Worm (Caenorhabditis elegans) whole organism, L1 larva: ENCODE results near the gene B0365.9.
A peak's percentile ranks its signal among the peaks of the same experiment; 100 is the strongest.

Source experiments
- C04F5.9 ChIP-seq: sonication (generic microtip); optimal IDR thresholded peaks from 2 replicates; lab custom pipeline; 2016; ENCODE audit warnings: missing genetic modification characterization, missing compliant biosample characterization
- C16A3.4 ChIP-seq: fragments of 150-350 bp; optimal IDR thresholded peaks from 2 replicates; lab custom pipeline; 2014; ENCODE audit warnings: missing biosample characterization, missing genetic modification characterization
- aha-1 ChIP-seq: fragments of 150-350 bp; optimal IDR thresholded peaks from 2 replicates; lab custom pipeline; 2014; ENCODE audit warnings: missing biosample characterization, missing genetic modification characterization
- aly-2 ChIP-seq: fragments of 150-350 bp; optimal IDR thresholded peaks from 2 replicates; lab custom pipeline; 2014; ENCODE audit warnings: missing biosample characterization, missing genetic modification characterization
- blmp-1 ChIP-seq: fragments of 150-350 bp; optimal IDR thresholded peaks from 2 replicates; lab custom pipeline; 2014; ENCODE audit warnings: missing biosample characterization, missing genetic modification characterization
- ceh-63 ChIP-seq: fragments of 200-800 bp; sonication (Bioruptor generic); optimal IDR thresholded peaks from 2 replicates; lab custom pipeline; 2018; ENCODE audit warnings: mild to moderate bottlenecking, missing genetic modification characterization, missing compliant biosample characterization
- ceh-8 ChIP-seq: fragments of 200-800 bp; sonication (Bioruptor generic); optimal IDR thresholded peaks from 2 replicates; lab custom pipeline; 2018; ENCODE audit warnings: mild to moderate bottlenecking, missing genetic modification characterization, moderate library complexity, missing compliant biosample characterization
- ceh-82 ChIP-seq, 3 experiments: fragments of 150-350 bp in 1 of 3; sonication (generic microtip) in 2 of 3; optimal IDR thresholded peaks; 2 replicates each; lab custom pipeline; 2014 to 2017; ENCODE audit warnings: missing biosample characterization in 3 of 3, missing genetic modification characterization in 3 of 3
- ceh-88 ChIP-seq: fragments of 200-800 bp; sonication (Bioruptor generic); IDR thresholded peaks from 2 replicates; pipeline ENCODE4 v1.3.6; 2022; ENCODE audit warnings: missing genetic modification characterization, missing compliant biosample characterization
- ces-1 ChIP-seq: fragments of 150-350 bp; optimal IDR thresholded peaks from 2 replicates; lab custom pipeline; 2014; ENCODE audit warnings: missing biosample characterization, missing genetic modification reagents, missing genetic modification characterization
- dpl-1 ChIP-seq, 3 experiments: fragments of 150-350 bp in 2 of 3; sonication (generic microtip) in 1 of 3; optimal IDR thresholded peaks; 2 replicates each; lab custom pipeline; 2014 to 2017; ENCODE audit warnings: missing biosample characterization in 3 of 3, missing genetic modification characterization in 3 of 3, missing genetic modification reagents in 3 of 3
- dsc-1 ChIP-seq: sonication (generic microtip); optimal IDR thresholded peaks from 2 replicates; lab custom pipeline; 2016; ENCODE audit warnings: mild to moderate bottlenecking, missing genetic modification characterization, missing compliant biosample characterization
- efl-1 ChIP-seq, 4 experiments: fragments of 150-350 bp; optimal IDR thresholded peaks in 3 of 4; peaks in 1 of 4; 1 replicate in 1 of 4; 2 replicates in 3 of 4; lab custom pipeline; 2014; ENCODE audit warnings: missing biosample characterization in 2 of 4, missing genetic modification characterization in 2 of 4, missing genetic modification reagents in 2 of 4
- ets-5 ChIP-seq: fragments of 200-800 bp; sonication (Bioruptor generic); IDR thresholded peaks from 2 replicates; pipeline ENCODE4 v1.3.6; 2022; ENCODE audit warnings: missing genetic modification characterization, missing compliant biosample characterization
- fkh-10 ChIP-seq: sonication (generic microtip); optimal IDR thresholded peaks from 2 replicates; lab custom pipeline; 2017; ENCODE audit warnings: missing biosample characterization, missing genetic modification reagents, missing genetic modification characterization
- fkh-4 ChIP-seq: sonication (generic microtip); optimal IDR thresholded peaks from 2 replicates; lab custom pipeline; 2016; ENCODE audit warnings: missing compliant biosample characterization, missing genetic modification characterization, borderline replicate concordance
- fkh-8 ChIP-seq: sonication (generic microtip); optimal IDR thresholded peaks from 2 replicates; lab custom pipeline; 2016; ENCODE audit warnings: mild to moderate bottlenecking, missing genetic modification characterization, missing compliant biosample characterization
- fos-1 ChIP-seq: fragments of 150-350 bp; optimal IDR thresholded peaks from 2 replicates; lab custom pipeline; 2014; ENCODE audit warnings: missing biosample characterization, missing genetic modification characterization
- hlh-17 ChIP-seq: fragments of 200-800 bp; sonication (Bioruptor generic); optimal IDR thresholded peaks from 2 replicates; lab custom pipeline; 2018; ENCODE audit warnings: missing genetic modification characterization, mild to moderate bottlenecking, missing compliant biosample characterization, moderate library complexity, borderline replicate concordance
- hpl-2 ChIP-seq: fragments of 150-350 bp; optimal IDR thresholded peaks from 2 replicates; lab custom pipeline; 2014; ENCODE audit warnings: missing biosample characterization, missing genetic modification reagents, missing genetic modification characterization
- jun-1 ChIP-seq: fragments of 150-350 bp; optimal IDR thresholded peaks from 2 replicates; lab custom pipeline; 2014; ENCODE audit warnings: missing biosample characterization, missing genetic modification reagents, missing genetic modification characterization
- lin-14 ChIP-seq: fragments of 200-800 bp; sonication (Bioruptor generic); optimal IDR thresholded peaks from 2 replicates; lab custom pipeline; 2018; ENCODE audit warnings: mild to moderate bottlenecking, missing genetic modification characterization, moderate library complexity, missing compliant biosample characterization
- lin-15B ChIP-seq: fragments of 150-350 bp; sonication (generic microtip); optimal IDR thresholded peaks from 3 replicates; lab custom pipeline; 2014; ENCODE audit warnings: missing biosample characterization, missing genetic modification characterization
- mdl-1 ChIP-seq, 2 experiments: fragments of 150-350 bp; optimal IDR thresholded peaks; 2 replicates each; lab custom pipeline; 2014 to 2017; ENCODE audit warnings: missing biosample characterization in 2 of 2, missing genetic modification characterization in 2 of 2, inconsistent platforms in 1 of 2
- nhr-12 ChIP-seq: sonication (generic microtip); optimal IDR thresholded peaks from 2 replicates; lab custom pipeline; 2017; ENCODE audit warnings: missing biosample characterization, missing genetic modification characterization
- nhr-19 ChIP-seq: fragments of 200-800 bp; sonication (Bioruptor generic); conservative IDR thresholded peaks from 2 replicates; pipeline ENCODE4 v1.3.6; 2022; ENCODE audit warnings: missing genetic modification characterization, missing compliant biosample characterization
- nhr-237 ChIP-seq: fragments of 150-350 bp; optimal IDR thresholded peaks from 2 replicates; lab custom pipeline; 2014; ENCODE audit warnings: missing biosample characterization, missing genetic modification characterization
- nhr-47 ChIP-seq: sonication (generic microtip); optimal IDR thresholded peaks from 2 replicates; lab custom pipeline; 2016; ENCODE audit warnings: mild to moderate bottlenecking, missing genetic modification characterization, moderate library complexity, missing compliant biosample characterization
- nhr-71 ChIP-seq: sonication (generic microtip); optimal IDR thresholded peaks from 2 replicates; lab custom pipeline; 2016; ENCODE audit warnings: mild to moderate bottlenecking, missing genetic modification characterization, moderate library complexity, missing compliant biosample characterization
- nhr-76 ChIP-seq: sonication (generic microtip); optimal IDR thresholded peaks from 2 replicates; lab custom pipeline; 2017; ENCODE audit warnings: missing biosample characterization, missing genetic modification characterization
- nhr-77 ChIP-seq: fragments of 150-350 bp; optimal IDR thresholded peaks from 2 replicates; lab custom pipeline; 2014; ENCODE audit warnings: missing biosample characterization, missing genetic modification characterization
- nhr-85 ChIP-seq: sonication (generic microtip); peaks from one replicate; lab custom pipeline; 2016; ENCODE audit warnings: missing genetic modification characterization, inconsistent platforms, missing compliant biosample characterization
- pag-3 ChIP-seq: sonication (generic microtip); optimal IDR thresholded peaks from 2 replicates; lab custom pipeline; 2017; ENCODE audit warnings: missing genetic modification characterization, mild to moderate bottlenecking, missing compliant biosample characterization, antibody characterized with exemption, borderline replicate concordance; ENCODE audit not compliant: insufficient read depth
- pax-3 ChIP-seq: fragments of 200-800 bp; sonication (Bioruptor generic); optimal IDR thresholded peaks from 2 replicates; lab custom pipeline; 2018; ENCODE audit warnings: mild to moderate bottlenecking, missing genetic modification characterization, moderate library complexity, missing compliant biosample characterization
- sox-4 ChIP-seq: sonication (generic microtip); optimal IDR thresholded peaks from 2 replicates; lab custom pipeline; 2016; ENCODE audit warnings: missing genetic modification characterization, missing compliant biosample characterization
- tlp-1 ChIP-seq: fragments of 150-350 bp; optimal IDR thresholded peaks from 2 replicates; lab custom pipeline; 2014; ENCODE audit warnings: missing biosample characterization, missing genetic modification characterization
- unc-130 ChIP-seq: fragments of 150-350 bp; optimal IDR thresholded peaks from 2 replicates; lab custom pipeline; 2017; ENCODE audit warnings: missing biosample characterization, missing genetic modification characterization, inconsistent platforms
- unc-62 ChIP-seq: fragments of 150-350 bp; optimal IDR thresholded peaks from 2 replicates; lab custom pipeline; 2014; ENCODE audit warnings: missing biosample characterization, missing genetic modification reagents, missing genetic modification characterization
- zag-1 ChIP-seq: fragments of 150-350 bp; optimal IDR thresholded peaks from 2 replicates; lab custom pipeline; 2014; ENCODE audit warnings: missing biosample characterization, missing genetic modification characterization
- zip-4 ChIP-seq: fragments of 200-800 bp; sonication (Bioruptor generic); optimal IDR thresholded peaks from 2 replicates; lab custom pipeline; 2018; ENCODE audit warnings: mild to moderate bottlenecking, missing genetic modification characterization, moderate library complexity, missing compliant biosample characterization
- ztf-11 ChIP-seq, 2 experiments: sonication (generic microtip); optimal IDR thresholded peaks; 2 replicates each; lab custom pipeline; 2016 to 2017; ENCODE audit warnings: missing genetic modification characterization in 2 of 2, missing biosample characterization in 1 of 2, missing compliant biosample characterization in 1 of 2

B0365.9 gene

DNA sequence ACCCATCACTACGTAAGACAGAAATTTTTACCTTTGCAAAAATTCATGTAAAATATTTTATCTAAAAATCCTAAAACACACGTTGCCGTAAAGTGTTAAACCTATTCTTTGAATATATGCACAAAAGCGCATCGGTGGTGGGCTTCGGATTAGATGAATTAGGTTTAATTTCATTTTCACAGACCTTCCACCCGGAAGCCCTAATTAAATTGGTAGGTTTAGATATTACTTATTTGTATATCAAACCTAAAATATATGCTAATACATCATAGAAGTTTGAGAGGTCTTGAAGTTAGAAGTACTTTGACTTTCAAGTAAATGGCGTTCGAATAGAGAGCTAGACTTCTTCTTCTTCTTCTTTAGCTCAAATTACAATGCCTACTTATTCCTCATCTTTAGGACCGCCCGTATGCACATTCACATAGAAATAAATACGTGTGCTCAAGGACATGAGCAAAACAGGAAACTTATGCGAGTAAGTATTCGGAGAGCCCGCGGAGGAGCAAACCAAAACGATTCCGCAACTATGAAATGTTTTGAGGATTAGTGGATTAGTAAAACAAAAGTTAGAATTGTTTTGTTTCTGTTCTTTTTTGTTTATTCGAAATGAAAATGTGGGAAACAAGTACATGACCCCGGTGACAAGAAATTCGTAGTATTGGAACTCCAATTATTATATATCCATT lies 18.7 kb downstream of the B0365.9 start:
- no peak for TF ChIP-seq C16A3.4 (tag; lab: Kevin White, UChicago)
- no peak for TF ChIP-seq fos-1 (tag; lab: Kevin White, UChicago)
- no peak for TF ChIP-seq nhr-77 (tag; lab: Kevin White, UChicago)
- TF ChIP-seq lin-14 (GFP tag; lab: Kevin White, UChicago), result peak; percentile 37
- TF ChIP-seq, all 84 proteins: peak for 1

- peak; percentile 8 for TF ChIP-seq lin-14 (GFP tag; lab: Kevin White, UChicago)
- no peak for TF ChIP-seq nhr-47 (tag; lab: Kevin White, UChicago)
- peak; percentile 12 for TF ChIP-seq ces-1
- no peak for TF ChIP-seq zag-1 (tag; lab: Kevin White, UChicago)
- TF ChIP-seq lin-15B (tag; lab: Kevin White, UChicago), result no peak
- peak; percentile 10 for TF ChIP-seq fkh-10 (GFP tag; lab: Kevin White, UChicago)
These were observed 20.3 kb downstream of the B0365.9 start for ce11 chrV:13112937-13113497.

DNA sequence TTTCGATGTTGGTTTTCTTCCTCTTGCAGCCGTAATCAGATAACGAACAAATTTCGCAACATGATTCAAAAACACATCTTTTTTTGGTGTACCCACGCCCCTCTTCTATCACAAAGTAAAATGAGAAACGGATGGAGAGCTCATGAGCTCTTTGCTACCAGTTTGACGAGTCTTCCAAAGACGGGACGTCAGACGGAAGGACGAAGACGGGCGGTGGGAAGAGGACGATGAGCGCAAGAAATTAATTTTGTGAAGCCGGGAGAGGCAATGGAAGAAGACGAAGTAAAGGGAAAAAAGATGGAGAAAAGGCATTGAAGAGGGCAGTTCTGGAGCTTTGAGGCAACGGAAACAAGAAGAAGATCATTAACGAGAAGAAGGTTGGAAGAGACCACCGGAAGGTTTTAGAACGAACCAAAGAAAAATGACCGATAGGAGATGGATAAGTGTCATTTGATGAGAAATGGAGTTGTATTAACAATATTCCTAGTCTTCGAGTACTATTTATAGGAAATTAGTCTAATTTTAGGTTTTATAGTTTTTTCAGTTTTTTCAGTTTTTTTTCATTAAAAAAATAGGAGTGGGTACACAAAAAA lies 21.7 kb downstream of the B0365.9 start:
- TF ChIP-seq unc-62, result no peak
- peak in 1 of 3 experiments; percentile 12 for TF ChIP-seq ceh-82 (tag; optimal IDR thresholded peaks at IDR 0.05; lab: Kevin White, UChicago)
- no peak for TF ChIP-seq hlh-17
- TF ChIP-seq lin-14 (GFP tag; lab: Kevin White, UChicago), result peak; percentile 69
- no peak for TF ChIP-seq dpl-1 (GFP tag; optimal IDR thresholded peaks at IDR 0.05; lab: Kevin White, UChicago)

DNA sequence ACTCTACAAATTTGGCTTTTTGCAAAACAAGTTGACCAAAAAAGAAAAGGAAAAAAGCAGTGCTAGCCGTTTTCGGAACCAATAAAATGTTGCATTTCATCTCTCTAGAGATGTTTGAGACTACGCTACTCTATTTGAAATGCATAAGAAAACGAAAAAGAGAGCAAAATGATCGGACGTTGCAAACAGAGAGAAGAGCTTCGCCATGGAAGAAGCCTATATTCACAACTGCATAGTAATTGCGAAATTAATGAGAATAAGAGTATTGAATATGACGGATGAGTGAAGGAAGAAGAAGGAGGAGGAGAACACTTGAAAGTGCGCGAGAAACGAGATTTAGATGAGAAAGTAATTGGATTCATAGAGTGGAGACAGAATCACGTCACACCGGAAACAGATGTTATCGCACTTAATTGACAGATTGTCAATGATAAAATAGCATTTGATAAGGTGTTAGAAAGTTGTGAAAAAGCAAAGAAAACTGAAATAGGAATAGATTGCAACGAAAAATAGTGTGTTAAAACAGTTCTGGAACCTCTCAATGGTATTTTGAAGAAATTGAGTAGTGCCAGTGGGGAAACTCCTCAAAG lies 27.4 kb downstream of the B0365.9 start:
- TF ChIP-seq C04F5.9 (tag; lab: Kevin White, UChicago) (no peak), fkh-4 (tag; lab: Kevin White, UChicago) (no peak), efl-1 (optimal IDR thresholded peaks at IDR 0.05; lab: Kevin White, UChicago) (no peak), efl-1 (GFP tag; optimal IDR thresholded peaks at IDR 0.05 in 1 of 2; lab: Kevin White, UChicago) (peak in 1 of 2 experiments; percentile 6), nhr-76 (no peak), ceh-82 (tag; optimal IDR thresholded peaks at IDR 0.05; lab: Kevin White, UChicago) (peak in 1 of 3 experiments; percentile 10), sox-4 (tag; lab: Kevin White, UChicago) (no peak), blmp-1 (tag; lab: Kevin White, UChicago) (peak; percentile 34), aha-1 (tag; lab: Kevin White, UChicago) (no peak), fkh-8 (no peak), ceh-63 (GFP tag; lab: Kevin White, UChicago) (no peak), pax-3 (no peak), ets-5 (no peak), nhr-85 (peak; percentile 13), lin-14 (GFP tag; lab: Kevin White, UChicago) (peak; percentile 8), pag-3 (tag; lab: Kevin White, UChicago) (no peak), zip-4 (GFP tag; lab: Kevin White, UChicago) (no peak), jun-1 (no peak), nhr-12 (tag; lab: Kevin White, UChicago) (no peak), ceh-8 (GFP tag; lab: Kevin White, UChicago) (no peak)
- TF ChIP-seq, all 84 proteins: peak for 5

ce11 chrV:13095654-13096053 lies 37.7 kb downstream of the B0365.9 start, which contains the start of gene C34B4.5:
TSS of gene C34B4.5 (plus strand) at chrV:13095954.
- no peak for TF ChIP-seq mdl-1 (tag; optimal IDR thresholded peaks at IDR 0.05; lab: Kevin White, UChicago)
- no peak for TF ChIP-seq fkh-4 (tag; lab: Kevin White, UChicago)
- TF ChIP-seq ceh-8 (GFP tag; lab: Kevin White, UChicago), result no peak
- TF ChIP-seq ceh-88, result no peak
- TF ChIP-seq dsc-1 (tag; lab: Kevin White, UChicago), result no peak
- TF ChIP-seq nhr-71 (tag; lab: Kevin White, UChicago), result no peak
- no peak for TF ChIP-seq ztf-11 (tag; optimal IDR thresholded peaks at IDR 0.05; lab: Kevin White, UChicago)
- no peak for TF ChIP-seq tlp-1 (tag; lab: Kevin White, UChicago)
- no peak for TF ChIP-seq nhr-237 (tag; lab: Kevin White, UChicago)
- TF ChIP-seq C16A3.4 (tag; lab: Kevin White, UChicago), result no peak
- no peak for TF ChIP-seq hpl-2 (GFP tag; lab: Kevin White, UChicago)
- TF ChIP-seq nhr-19 (GFP tag; lab: Robert Waterston, UW), result no peak
- TF ChIP-seq unc-130 (tag; lab: Kevin White, UChicago), result no peak
- TF ChIP-seq aha-1 (tag; lab: Kevin White, UChicago), result no peak
- no peak for TF ChIP-seq aly-2 (tag; lab: Kevin White, UChicago)
